Fruit fly (Drosophila melanogaster): ENCODE data around the gene Rab9D.

DNA sequence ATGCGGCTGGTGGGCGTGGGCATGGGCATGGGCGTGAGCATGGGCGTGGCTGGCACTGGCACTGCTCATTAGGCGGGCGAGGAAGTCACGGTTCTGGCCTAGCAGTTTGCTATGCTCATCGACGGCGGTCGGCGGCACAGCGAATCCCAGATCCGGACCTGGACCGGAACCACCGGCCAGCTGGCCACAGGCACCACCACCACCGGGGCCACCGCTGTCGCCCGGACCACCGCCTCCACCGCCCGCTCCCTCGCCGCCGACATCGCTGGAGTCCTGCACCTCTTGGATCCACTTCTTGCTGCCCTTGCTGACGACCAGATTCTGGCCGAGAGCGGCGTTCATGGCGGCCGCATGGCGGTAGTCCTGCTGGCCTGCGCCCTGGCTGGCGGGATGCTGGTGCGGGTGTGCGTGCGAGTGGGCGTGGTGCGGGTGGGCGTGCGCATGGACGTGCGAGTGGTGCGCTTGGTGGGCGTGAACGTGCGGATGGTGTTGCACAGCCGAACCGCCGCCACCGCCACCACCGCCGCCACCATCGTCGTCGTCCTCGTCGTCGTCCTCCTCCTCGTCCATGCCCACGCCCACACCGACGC lies 18.1 kb downstream of the Rab9D start:
- TF ChIP-seq salr (GFP tag; optimal IDR thresholded peaks at IDR 0.05), result no peak
- no peak for TF ChIP-seq CG6808 (GFP tag; optimal IDR thresholded peaks at IDR 0.05)
- TF ChIP-seq CG6163 (GFP tag; IDR thresholded peaks at IDR 0.05), result no peak
- TF ChIP-seq CG4318 (GFP tag; optimal IDR thresholded peaks at IDR 0.05), result no peak
- no peak for TF ChIP-seq cyc (GFP tag; optimal IDR thresholded peaks at IDR 0.05)
- TF ChIP-seq Eip78C (GFP tag), result no peak
- TF ChIP-seq Ets96B (tag; optimal IDR thresholded peaks at IDR 0.05), result no peak
- TF ChIP-seq Sox15 (GFP tag; optimal IDR thresholded peaks at IDR 0.05), result no peak

Measured in whole organism, prepupa.